Worm (Caenorhabditis elegans): ENCODE measurements around the gene F14F9.6.

- TF ChIP-seq lin-13 (tag; optimal IDR thresholded peaks at IDR 0.05) = no peak
- TF ChIP-seq sem-2 (GFP tag; optimal IDR thresholded peaks at IDR 0.05) = no peak
These were observed 30.9 kb upstream of the F14F9.6 start, which contains the start of gene ugt-51 for ce11 chrV:5177209-5177608.
